Fruit fly (Drosophila melanogaster) whole organism, embryonic: ENCODE measurements around the gene Rpp14b.

Experiments
- Ada2b ChIP-seq: fragments of 200-800 bp; sonication (Bioruptor generic); IDR thresholded peaks from 2 replicates; pipeline ENCODE4 v1.3.6; 2022; ENCODE audit warnings: missing biosample characterization, missing genetic modification characterization
- CG1024 ChIP-seq: fragments of 200-800 bp; sonication (Bioruptor generic); IDR thresholded peaks from 2 replicates; pipeline ENCODE4 v1.3.6; 2022; ENCODE audit warnings: missing biosample characterization, missing genetic modification characterization
- CG10431 ChIP-seq: fragments of 200-800 bp; sonication (Bioruptor generic); optimal IDR thresholded peaks from 3 replicates; lab custom pipeline; 2018; ENCODE audit warnings: missing biosample characterization, mild to moderate bottlenecking, missing genetic modification characterization
- CG11398 ChIP-seq: fragments of 200-800 bp; sonication (Bioruptor generic); optimal IDR thresholded peaks from 2 replicates; lab custom pipeline; 2016; ENCODE audit warnings: missing biosample characterization, missing genetic modification characterization
- CG12299 ChIP-seq: fragments of 200-800 bp; sonication (Bioruptor generic); optimal IDR thresholded peaks from 2 replicates; lab custom pipeline; 2018; ENCODE audit warnings: missing biosample characterization, mild to moderate bottlenecking, missing genetic modification characterization
- CG12659 ChIP-seq: fragments of 200-800 bp; sonication (Bioruptor generic); optimal IDR thresholded peaks from 3 replicates; lab custom pipeline; 2017; ENCODE audit warnings: mild to moderate bottlenecking, missing biosample characterization, missing genetic modification reagents, missing genetic modification characterization
- CG12744 ChIP-seq: fragments of 200-800 bp; sonication (Bioruptor generic); optimal IDR thresholded peaks from 2 replicates; lab custom pipeline; 2016; ENCODE audit warnings: missing biosample characterization, missing genetic modification characterization
- CG13123 ChIP-seq: fragments of 200-800 bp; sonication (Bioruptor generic); optimal IDR thresholded peaks from 2 replicates; lab custom pipeline; 2016; ENCODE audit warnings: missing biosample characterization, missing genetic modification characterization
- CG13424 ChIP-seq: fragments of 200-800 bp; sonication (Bioruptor generic); optimal IDR thresholded peaks from 2 replicates; lab custom pipeline; 2019; ENCODE audit warnings: missing biosample characterization, mild to moderate bottlenecking, missing genetic modification characterization, moderate library complexity
- CG14667 ChIP-seq: fragments of 200-800 bp; sonication (Bioruptor generic); IDR thresholded peaks from 2 replicates; pipeline ENCODE4 v1.3.6; 2022; ENCODE audit warnings: missing biosample characterization, missing genetic modification characterization
- CG15269 ChIP-seq: fragments of 200-800 bp; sonication (Bioruptor generic); optimal IDR thresholded peaks from 2 replicates; lab custom pipeline; 2018; ENCODE audit warnings: missing biosample characterization, mild to moderate bottlenecking, missing genetic modification characterization, moderate library complexity
- CG15514 ChIP-seq: fragments of 200-800 bp; sonication (Bioruptor generic); optimal IDR thresholded peaks from 3 replicates; lab custom pipeline; 2017; ENCODE audit warnings: missing biosample characterization, missing genetic modification characterization, mild to moderate bottlenecking, moderate library complexity, missing genetic modification reagents
- CG1647 ChIP-seq: fragments of 200-800 bp; sonication (Bioruptor generic); optimal IDR thresholded peaks from 3 replicates; lab custom pipeline; 2016; ENCODE audit warnings: missing biosample characterization, missing genetic modification characterization
- CG18262 ChIP-seq: fragments of 200-800 bp; optimal IDR thresholded peaks from 3 replicates; lab custom pipeline; 2019; ENCODE audit warnings: missing biosample characterization, mild to moderate bottlenecking, missing genetic modification characterization, moderate library complexity
- CG31224 ChIP-seq: fragments of 200-800 bp; sonication (Bioruptor generic); IDR thresholded peaks from 2 replicates; pipeline ENCODE4 v1.3.6; 2022; ENCODE audit warnings: missing biosample characterization, missing genetic modification characterization
- CG4282 ChIP-seq: fragments of 200-800 bp; sonication (Bioruptor generic); optimal IDR thresholded peaks from 2 replicates; lab custom pipeline; 2016; ENCODE audit warnings: missing biosample characterization, missing genetic modification characterization
- CG7987 ChIP-seq: fragments of 200-800 bp; sonication (Bioruptor generic); optimal IDR thresholded peaks from 2 replicates; lab custom pipeline; 2018; ENCODE audit warnings: missing biosample characterization, mild to moderate bottlenecking, missing genetic modification characterization, moderate library complexity
- CG8359 ChIP-seq: fragments of 200-800 bp; sonication (Bioruptor generic); optimal IDR thresholded peaks from 2 replicates; lab custom pipeline; 2017; ENCODE audit warnings: missing biosample characterization, mild to moderate bottlenecking, missing genetic modification characterization, borderline replicate concordance
- CG8478 ChIP-seq: fragments of >200 bp; optimal IDR thresholded peaks from 2 replicates; lab custom pipeline; 2018
- CG9817 ChIP-seq: fragments of 200-800 bp; sonication (Bioruptor generic); optimal IDR thresholded peaks from 2 replicates; lab custom pipeline; 2018; ENCODE audit warnings: missing biosample characterization, mild to moderate bottlenecking, missing genetic modification characterization, moderate library complexity
- CG9876 ChIP-seq: fragments of 200-800 bp; sonication (Bioruptor generic); optimal IDR thresholded peaks from 2 replicates; lab custom pipeline; 2016; ENCODE audit warnings: missing biosample characterization, missing genetic modification characterization
- D ChIP-seq, 2 experiments: fragments of 200-800 bp in 1 of 2; fragments of >200 bp in 1 of 2; sonication (Bioruptor generic) in 1 of 2; optimal IDR thresholded peaks; 2 replicates in 1 of 2; 3 replicates in 1 of 2; lab custom pipeline; 2017; ENCODE audit warnings: mild to moderate bottlenecking in 1 of 2, missing biosample characterization in 1 of 2, missing genetic modification characterization in 1 of 2, missing genetic modification reagents in 1 of 2
- GATAe ChIP-seq: fragments of 200-800 bp; sonication (Bioruptor generic); conservative IDR thresholded peaks from 2 replicates; pipeline ENCODE4 v1.3.6; 2022; ENCODE audit warnings: missing biosample characterization, missing genetic modification characterization
- Hr3 ChIP-seq: fragments of 200-800 bp; sonication (Bioruptor generic); optimal IDR thresholded peaks from 3 replicates; lab custom pipeline; 2016; ENCODE audit warnings: missing biosample characterization, missing genetic modification characterization
- Hr39 ChIP-seq: fragments of >200 bp; optimal IDR thresholded peaks from 2 replicates; lab custom pipeline; 2017
- MTF-1 ChIP-seq: fragments of 200-800 bp; sonication (Bioruptor generic); optimal IDR thresholded peaks from 2 replicates; lab custom pipeline; 2018; ENCODE audit warnings: missing biosample characterization, mild to moderate bottlenecking, missing genetic modification characterization, borderline replicate concordance
- Nf-YC ChIP-seq: fragments of 200-800 bp; optimal IDR thresholded peaks from 3 replicates; lab custom pipeline; 2019; ENCODE audit warnings: missing biosample characterization, mild to moderate bottlenecking, missing genetic modification characterization, moderate library complexity
- Oaz ChIP-seq: fragments of 200-800 bp; sonication (Bioruptor generic); IDR thresholded peaks from 2 replicates; pipeline ENCODE4 v1.3.6; 2022; ENCODE audit warnings: missing biosample characterization, missing genetic modification characterization
- Optix ChIP-seq: fragments of 200-800 bp; sonication (Bioruptor generic); IDR thresholded peaks from 3 replicates; pipeline ENCODE4 v1.3.6; 2022; ENCODE audit warnings: missing biosample characterization, missing genetic modification characterization
- Ptx1 ChIP-seq: fragments of 200-800 bp; sonication (Bioruptor generic); IDR thresholded peaks from 2 replicates; pipeline ENCODE4 v1.3.6; 2022; ENCODE audit warnings: missing biosample characterization, missing genetic modification characterization
- Tbp ChIP-seq: fragments of >200 bp; optimal IDR thresholded peaks from 2 replicates; lab custom pipeline; 2018; ENCODE audit warnings: missing biosample characterization, missing genetic modification characterization
- Usf ChIP-seq: fragments of 200-800 bp; sonication (Bioruptor generic); optimal IDR thresholded peaks from 2 replicates; lab custom pipeline; 2017; ENCODE audit warnings: missing genotype, missing biosample characterization, missing genetic modification characterization
- bab2 ChIP-seq: fragments of 200-800 bp; sonication (Bioruptor generic); optimal IDR thresholded peaks from 2 replicates; lab custom pipeline; 2016; ENCODE audit warnings: missing biosample characterization, missing genetic modification characterization
- dimm ChIP-seq: fragments of 200-800 bp; sonication (Bioruptor generic); IDR thresholded peaks from 2 replicates; pipeline ENCODE4 v1.3.6; 2022; ENCODE audit warnings: missing biosample characterization, missing genetic modification characterization
- disco-r ChIP-seq: fragments of 200-800 bp; sonication (Bioruptor generic); optimal IDR thresholded peaks from 2 replicates; lab custom pipeline; 2016; ENCODE audit warnings: missing biosample characterization, missing genetic modification characterization
- gce ChIP-seq: fragments of 200-800 bp; sonication (Bioruptor generic); IDR thresholded peaks from 3 replicates; pipeline ENCODE4 v1.3.6; 2022; ENCODE audit warnings: missing biosample characterization, missing genetic modification characterization
- gcm2 ChIP-seq: fragments of 200-800 bp; sonication (Bioruptor generic); optimal IDR thresholded peaks from 2 replicates; lab custom pipeline; 2016; ENCODE audit warnings: missing biosample characterization, missing genetic modification characterization
- grn ChIP-seq: fragments of 200-800 bp; sonication (Bioruptor generic); optimal IDR thresholded peaks from 3 replicates; lab custom pipeline; 2017; ENCODE audit warnings: missing biosample characterization, missing genetic modification characterization
- gro ChIP-seq: fragments of 200-800 bp; sonication (Bioruptor generic); optimal IDR thresholded peaks from 2 replicates; lab custom pipeline; 2016; ENCODE audit warnings: missing biosample characterization, missing genetic modification characterization
- gsb ChIP-seq: fragments of 200-800 bp; sonication (Bioruptor generic); IDR thresholded peaks from 2 replicates; pipeline ENCODE4 v1.3.6; 2022; ENCODE audit warnings: missing biosample characterization, missing genetic modification characterization
- h ChIP-seq: fragments of >200 bp; optimal IDR thresholded peaks from 2 replicates; lab custom pipeline; 2017
- insv ChIP-seq, 2 experiments: fragments of 200-800 bp; sonication (Bioruptor generic); optimal IDR thresholded peaks; 3 replicates each; lab custom pipeline; 2016 to 2018; ENCODE audit warnings: missing biosample characterization in 2 of 2, missing genetic modification characterization in 2 of 2
- lab ChIP-seq: fragments of 200-800 bp; sonication (Bioruptor generic); optimal IDR thresholded peaks from 3 replicates; lab custom pipeline; 2017; ENCODE audit warnings: missing biosample characterization, missing genetic modification characterization, mild to moderate bottlenecking, moderate library complexity, missing genetic modification reagents
- org-1 ChIP-seq: fragments of 200-800 bp; sonication (Bioruptor generic); optimal IDR thresholded peaks from 2 replicates; lab custom pipeline; 2017; ENCODE audit warnings: missing biosample characterization, missing genetic modification characterization
- repo ChIP-seq: fragments of 200-800 bp; sonication (Bioruptor generic); optimal IDR thresholded peaks from 2 replicates; lab custom pipeline; 2016; ENCODE audit warnings: missing biosample characterization, missing genetic modification characterization
- sens ChIP-seq: fragments of 200-800 bp; sonication (Bioruptor generic); peaks from one replicate; lab custom pipeline; 2016; ENCODE audit warnings: missing biosample characterization, missing genetic modification characterization
- sens-2 ChIP-seq: fragments of 200-800 bp; sonication (Bioruptor generic); IDR thresholded peaks from 2 replicates; pipeline ENCODE4 v1.3.6; 2022; ENCODE audit warnings: missing biosample characterization, missing genetic modification characterization
- slp2 ChIP-seq: fragments of 200-800 bp; sonication (Bioruptor generic); optimal IDR thresholded peaks from 2 replicates; lab custom pipeline; 2016; ENCODE audit warnings: missing biosample characterization, missing genetic modification characterization
- sna ChIP-seq: fragments of 200-800 bp; sonication (Bioruptor generic); IDR thresholded peaks from 2 replicates; pipeline ENCODE4 v1.3.6; 2022; ENCODE audit warnings: missing biosample characterization, missing genetic modification characterization; ENCODE audit not compliant: partially characterized antibody
- tio ChIP-seq: fragments of 200-800 bp; sonication (Bioruptor generic); optimal IDR thresholded peaks from 2 replicates; lab custom pipeline; 2017; ENCODE audit warnings: missing biosample characterization, missing genetic modification characterization, inconsistent platforms
- trem ChIP-seq: fragments of 200-800 bp; optimal IDR thresholded peaks from 3 replicates; lab custom pipeline; 2019; ENCODE audit warnings: missing biosample characterization, mild to moderate bottlenecking, missing genetic modification characterization, moderate library complexity
- wek ChIP-seq: fragments of 200-800 bp; sonication (Bioruptor generic); optimal IDR thresholded peaks from 3 replicates; lab custom pipeline; 2018; ENCODE audit warnings: missing biosample characterization, mild to moderate bottlenecking, missing genetic modification characterization, moderate library complexity
- zen ChIP-seq: fragments of 200-800 bp; sonication (Bioruptor generic); optimal IDR thresholded peaks from 3 replicates; lab custom pipeline; 2018; ENCODE audit warnings: missing biosample characterization, mild to moderate bottlenecking, missing genetic modification characterization, moderate library complexity

The Rpp14b gene

dm6 chr3R:30039494-30039893 is 16.3 kb upstream of the Rpp14b start, which contains the start of the genes janA, Sry-alpha and Sry-beta (continued):
- TF ChIP-seq CG14667 (GFP tag; lab: Robert Waterston, UW), result no peak
- TF ChIP-seq lab, result no peak
- TF ChIP-seq Optix (GFP tag; lab: Robert Waterston, UW), result no peak
- peak; percentile 83 for TF ChIP-seq CG12659 (GFP tag; lab: Kevin White, UChicago)
- TF ChIP-seq dimm (GFP tag; lab: Robert Waterston, UW), result no peak
- no peak for TF ChIP-seq CG8359
- TF ChIP-seq org-1 (GFP tag; lab: Kevin White, UChicago), result no peak
- TF ChIP-seq Tbp, result no peak
- TF ChIP-seq CG9817 (tag; lab: Kevin White, UChicago), result no peak
- no peak for TF ChIP-seq CG10431 (GFP tag; lab: Kevin White, UChicago)
- TF ChIP-seq sens (GFP tag; lab: Kevin White, UChicago), result no peak
- TF ChIP-seq CG13123 (GFP tag; lab: Kevin White, UChicago), result no peak
- TF ChIP-seq CG12299 (tag; lab: Kevin White, UChicago), result no peak
- TF ChIP-seq trem (tag; lab: Kevin White, UChicago), result peak; percentile 75
- no peak for TF ChIP-seq gcm2 (GFP tag; lab: Kevin White, UChicago)
- no peak for TF ChIP-seq Usf
- no peak for TF ChIP-seq CG1024 (GFP tag; lab: Robert Waterston, UW)
- no peak for TF ChIP-seq CG12744 (GFP tag; lab: Kevin White, UChicago)
- no peak for TF ChIP-seq CG31224
- no peak for TF ChIP-seq tio (GFP tag; lab: Kevin White, UChicago)
- TF ChIP-seq CG1647 (GFP tag; lab: Kevin White, UChicago), result no peak
- no peak for TF ChIP-seq sens-2 (GFP tag; lab: Robert Waterston, UW)
- no peak for TF ChIP-seq gsb (GFP tag; lab: Robert Waterston, UW)
- no peak for TF ChIP-seq Ptx1 (GFP tag; lab: Robert Waterston, UW)
- no peak for TF ChIP-seq CG9876
- no peak for TF ChIP-seq gro
- peak; percentile 100 for TF ChIP-seq sna
- TF ChIP-seq gce (GFP tag; lab: Robert Waterston, UW), result no peak
- no peak for TF ChIP-seq CG18262 (tag; lab: Kevin White, UChicago)
- peak; percentile 17 for TF ChIP-seq Nf-YC (tag; lab: Kevin White, UChicago)
- no peak for TF ChIP-seq grn (GFP tag; lab: Kevin White, UChicago)
- TF ChIP-seq bab2 (GFP tag; lab: Kevin White, UChicago), result no peak
- peak; percentile 35 for TF ChIP-seq zen (tag; lab: Kevin White, UChicago)
- peak; percentile 16 for TF ChIP-seq CG13424
- no peak for TF ChIP-seq h (lab: Kevin White, UChicago)
- no peak for TF ChIP-seq GATAe (GFP tag; lab: Robert Waterston, UW)
- no peak for TF ChIP-seq repo (GFP tag; lab: Kevin White, UChicago)
- TF ChIP-seq disco-r (GFP tag; lab: Kevin White, UChicago), result no peak
- TF ChIP-seq slp2 (GFP tag; lab: Kevin White, UChicago), result no peak
- no peak for TF ChIP-seq wek (GFP tag; lab: Kevin White, UChicago)
- TF ChIP-seq CG15514 (GFP tag; lab: Kevin White, UChicago), result peak; percentile 94
- no peak for TF ChIP-seq CG11398 (GFP tag; lab: Kevin White, UChicago)
- no peak for TF ChIP-seq MTF-1 (GFP tag; lab: Kevin White, UChicago)
- no peak for TF ChIP-seq insv (GFP tag; optimal IDR thresholded peaks at IDR 0.05; lab: Kevin White, UChicago)
- TF ChIP-seq D (optimal IDR thresholded peaks at IDR 0.05; lab: Kevin White, UChicago), result no peak
- no peak for TF ChIP-seq D (GFP tag; optimal IDR thresholded peaks at IDR 0.05; lab: Kevin White, UChicago)
- no peak for TF ChIP-seq Ada2b (GFP tag; lab: Robert Waterston, UW)
- TF ChIP-seq CG8478, result no peak
- TF ChIP-seq Oaz (GFP tag; lab: Robert Waterston, UW), result no peak
- TF ChIP-seq CG7987 (GFP tag; lab: Kevin White, UChicago), result no peak
- TF ChIP-seq CG4282 (GFP tag; lab: Kevin White, UChicago), result no peak
- no peak for TF ChIP-seq Hr3 (GFP tag; lab: Kevin White, UChicago)
- TF ChIP-seq CG15269 (tag; lab: Kevin White, UChicago), result no peak
- TF ChIP-seq Hr39, result no peak
